Fruit fly (Drosophila melanogaster) whole organism: ENCODE measurements around the gene CG7298.

ENCODE experiments used
- CG8478 ChIP-seq: fragments of >200 bp; optimal IDR thresholded peaks from 2 replicates; lab custom pipeline; 2018; ENCODE audit warnings: inconsistent platforms
- Dll ChIP-seq: fragments of >200 bp; optimal IDR thresholded peaks from 2 replicates; lab custom pipeline; 2017
- pan ChIP-seq: fragments of >200 bp; optimal IDR thresholded peaks from 2 replicates; lab custom pipeline; 2017
- psq ChIP-seq: fragments of >200 bp; optimal IDR thresholded peaks from 2 replicates; lab custom pipeline; 2017
- usp ChIP-seq: fragments of >200 bp; optimal IDR thresholded peaks from 2 replicates; lab custom pipeline; 2017; ENCODE audit warnings: missing biosample characterization, missing genetic modification characterization, mixed read lengths

dm6 chr3L:20195875-20196274 lies 7.6 kb downstream of the CG7298 start:
- TF ChIP-seq pan (no peak), psq (no peak), usp (GFP tag; lab: Kevin White, UChicago) (no peak), CG8478 (lab: Kevin White, UChicago) (no peak), Dll (lab: Kevin White, UChicago) (no peak)
